Fruit fly (Drosophila melanogaster) whole organism, wandering third instar larva: ENCODE measurements around the gene CG13461.

Source experiments
- Abd-B ChIP-seq: fragments of >200 bp; optimal IDR thresholded peaks from 2 replicates; lab custom pipeline; 2017; ENCODE audit warnings: missing biosample characterization, missing genetic modification characterization
- CG32264 ChIP-seq: fragments of 200-800 bp; sonication (Bioruptor generic); optimal IDR thresholded peaks from 2 replicates; lab custom pipeline; 2016; ENCODE audit warnings: missing biosample characterization, missing genetic modification characterization
- CG9705 ChIP-seq: fragments of 200-800 bp; sonication (Bioruptor generic); optimal IDR thresholded peaks from 2 replicates; lab custom pipeline; 2018; ENCODE audit warnings: missing biosample characterization, mild to moderate bottlenecking, missing genetic modification characterization
- CrebA ChIP-seq: fragments of 200-800 bp; sonication (Bioruptor generic); optimal IDR thresholded peaks from 2 replicates; lab custom pipeline; 2016; ENCODE audit warnings: missing biosample characterization, mild to moderate bottlenecking, missing genetic modification characterization, borderline replicate concordance
- Dfd ChIP-seq: fragments of >200 bp; optimal IDR thresholded peaks from 2 replicates; lab custom pipeline; 2017; ENCODE audit warnings: missing biosample characterization, missing genetic modification characterization
- Dif ChIP-seq: fragments of 200-275, 200-300 bp; sonication (Bioruptor generic); optimal IDR thresholded peaks from 2 replicates; lab custom pipeline; 2018; ENCODE audit warnings: missing biosample characterization, missing genetic modification characterization; ENCODE audit not compliant: partially characterized antibody
- Hr78 ChIP-seq: fragments of >200 bp; optimal IDR thresholded peaks from 2 replicates; lab custom pipeline; 2017; ENCODE audit warnings: missing biosample characterization, missing genetic modification characterization
- Hr83 ChIP-seq: fragments of 200-300 bp; sonication (Bioruptor generic); optimal IDR thresholded peaks from 2 replicates; lab custom pipeline; 2016; ENCODE audit warnings: missing biosample characterization, mild to moderate bottlenecking, missing genetic modification characterization, moderate library complexity; ENCODE audit not compliant: poor library complexity, severe bottlenecking
- N ChIP-seq: fragments of >200 bp; optimal IDR thresholded peaks from 2 replicates; lab custom pipeline; 2018; ENCODE audit warnings: missing biosample characterization, missing external identifiers, missing genetic modification characterization
- Rel ChIP-seq, 2 experiments: fragments of 200-800 bp; sonication (Bioruptor generic) in 1 of 2; optimal IDR thresholded peaks; 2 replicates in 1 of 2; 3 replicates in 1 of 2; lab custom pipeline; 2016 to 2019; ENCODE audit warnings: mild to moderate bottlenecking in 2 of 2, missing biosample characterization in 2 of 2, missing genetic modification characterization in 2 of 2, moderate library complexity in 1 of 2
- Sp1 ChIP-seq: fragments of 200-800 bp; sonication (Bioruptor generic); optimal IDR thresholded peaks from 3 replicates; lab custom pipeline; 2019; ENCODE audit warnings: missing biosample characterization, mild to moderate bottlenecking, missing genetic modification characterization, moderate library complexity
- brk ChIP-seq: fragments of 200-800 bp; sonication (Bioruptor generic); optimal IDR thresholded peaks from 2 replicates; lab custom pipeline; 2016; ENCODE audit warnings: missing biosample characterization, mild to moderate bottlenecking, missing genetic modification characterization
- dl ChIP-seq, 2 experiments: fragments of 175-275, 200-275 bp in 1 of 2; fragments of 200-275 bp in 1 of 2; sonication (Bioruptor generic); optimal IDR thresholded peaks; lab custom pipeline; 2018; ENCODE audit warnings: mild to moderate bottlenecking in 2 of 2, missing biosample characterization in 2 of 2, missing genetic modification characterization in 2 of 2, moderate library complexity in 2 of 2; ENCODE audit not compliant: partially characterized antibody in 2 of 2, insufficient read depth in 1 of 2
- dmrt93B ChIP-seq: fragments of 200-800 bp; sonication (Bioruptor generic); optimal IDR thresholded peaks from 2 replicates; lab custom pipeline; 2018; ENCODE audit warnings: missing biosample characterization, mild to moderate bottlenecking, missing genetic modification characterization
- dsf ChIP-seq: sonication (Bioruptor generic); optimal IDR thresholded peaks from 2 replicates; lab custom pipeline; 2016; ENCODE audit warnings: missing biosample characterization, missing genetic modification characterization, borderline replicate concordance
- ey ChIP-seq: fragments of 200-800 bp; sonication (Bioruptor generic); optimal IDR thresholded peaks from 2 replicates; lab custom pipeline; 2016; ENCODE audit warnings: missing biosample characterization, missing genetic modification characterization
- foxo ChIP-seq, 2 experiments: fragments of 200-800 bp; sonication (Bioruptor generic); optimal IDR thresholded peaks; 2 replicates in 1 of 2; 3 replicates in 1 of 2; lab custom pipeline; 2016 to 2017; ENCODE audit warnings: missing biosample characterization in 2 of 2, missing genetic modification characterization in 2 of 2
- fru ChIP-seq: fragments of 200-800 bp; sonication (Bioruptor generic); optimal IDR thresholded peaks from 3 replicates; lab custom pipeline; 2016; ENCODE audit warnings: missing biosample characterization, mild to moderate bottlenecking, missing genetic modification characterization
- h ChIP-seq: fragments of 200-800 bp; sonication (Bioruptor generic); optimal IDR thresholded peaks from 3 replicates; lab custom pipeline; 2016; ENCODE audit warnings: missing biosample characterization, mild to moderate bottlenecking, missing genetic modification characterization
- pan ChIP-seq: fragments of >200 bp; optimal IDR thresholded peaks from 2 replicates; lab custom pipeline; 2017
- psq ChIP-seq: fragments of 200-800 bp; sonication (Bioruptor generic); optimal IDR thresholded peaks from 3 replicates; lab custom pipeline; 2017; ENCODE audit warnings: missing biosample characterization, mild to moderate bottlenecking, missing genetic modification characterization, moderate library complexity
- rgr ChIP-seq: fragments of 200-800 bp; sonication (Bioruptor generic); optimal IDR thresholded peaks from 3 replicates; lab custom pipeline; 2016; ENCODE audit warnings: missing biosample characterization, mild to moderate bottlenecking, missing genetic modification characterization
- sage ChIP-seq: fragments of 200-800 bp; sonication (Bioruptor generic); optimal IDR thresholded peaks from 2 replicates; lab custom pipeline; 2016; ENCODE audit warnings: missing biosample characterization, mild to moderate bottlenecking, missing genetic modification characterization
- sv ChIP-seq: fragments of 200-800 bp; sonication (Bioruptor generic); optimal IDR thresholded peaks from 3 replicates; lab custom pipeline; 2016; ENCODE audit warnings: missing biosample characterization, missing genetic modification characterization
- tai ChIP-seq: sonication (Bioruptor generic); optimal IDR thresholded peaks from 2 replicates; lab custom pipeline; 2016; ENCODE audit warnings: missing biosample characterization, missing genetic modification characterization
- woc ChIP-seq: sonication (Bioruptor generic); optimal IDR thresholded peaks from 2 replicates; lab custom pipeline; 2016; ENCODE audit warnings: missing biosample characterization, mild to moderate bottlenecking, missing genetic modification characterization

CG13461 gene

DNA sequence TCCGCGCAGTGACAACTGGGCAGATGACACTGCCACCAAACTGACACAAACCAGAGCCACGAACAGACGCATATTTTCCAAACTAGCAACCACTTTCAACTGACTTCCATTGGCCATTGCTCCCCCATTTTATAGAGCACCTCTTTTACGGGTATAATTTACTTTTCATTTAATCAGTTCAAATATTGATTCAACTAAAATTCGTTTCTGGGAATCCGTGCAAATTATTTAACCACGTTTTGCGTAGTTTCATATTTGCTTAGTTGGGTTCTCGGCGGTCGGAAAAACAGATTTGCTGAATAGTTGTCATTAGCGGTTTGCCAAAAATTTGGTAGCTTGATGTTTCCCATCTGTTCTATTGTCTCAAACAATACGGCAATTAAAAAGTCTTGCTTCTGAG is 9.3 kb upstream of the CG13461 start, which contains the start of gene CG13460:
Gene CG13460 (minus strand): TSS at position 101 of the 400 bp plus-strand sequence.
- TF ChIP-seq woc (GFP tag; lab: Kevin White, UChicago), result no peak
- no peak for TF ChIP-seq fru
- no peak for TF ChIP-seq CG9705 (GFP tag; lab: Kevin White, UChicago)
- no peak for TF ChIP-seq h (GFP tag; lab: Kevin White, UChicago)
- no peak for TF ChIP-seq N (GFP tag; lab: Kevin White, UChicago)
- no peak for TF ChIP-seq sv (GFP tag; lab: Kevin White, UChicago)
- TF ChIP-seq dsf (GFP tag; lab: Kevin White, UChicago), result no peak
- TF ChIP-seq rgr (GFP tag; lab: Kevin White, UChicago), result no peak
- no peak for TF ChIP-seq psq
- TF ChIP-seq Hr83 (GFP tag; lab: Kevin White, UChicago), result no peak
- no peak for TF ChIP-seq Hr78 (GFP tag; lab: Kevin White, UChicago)

- TF ChIP-seq dsf (GFP tag; lab: Kevin White, UChicago) (no peak), sv (GFP tag; lab: Kevin White, UChicago) (no peak), CG32264 (GFP tag; lab: Kevin White, UChicago) (no peak), N (GFP tag; lab: Kevin White, UChicago) (no peak), Sp1 (no peak), ey (no peak), CrebA (GFP tag; lab: Kevin White, UChicago) (no peak), brk (no peak)
- TF ChIP-seq, all 38 proteins: peak for 0
Measured at dm6 chr3L:15054477-15054876, 2.2 kb upstream of the CG13461 start, which contains the start of gene EAChm. Gene EAChm (plus strand): TSS chr3L:15054777.

DNA sequence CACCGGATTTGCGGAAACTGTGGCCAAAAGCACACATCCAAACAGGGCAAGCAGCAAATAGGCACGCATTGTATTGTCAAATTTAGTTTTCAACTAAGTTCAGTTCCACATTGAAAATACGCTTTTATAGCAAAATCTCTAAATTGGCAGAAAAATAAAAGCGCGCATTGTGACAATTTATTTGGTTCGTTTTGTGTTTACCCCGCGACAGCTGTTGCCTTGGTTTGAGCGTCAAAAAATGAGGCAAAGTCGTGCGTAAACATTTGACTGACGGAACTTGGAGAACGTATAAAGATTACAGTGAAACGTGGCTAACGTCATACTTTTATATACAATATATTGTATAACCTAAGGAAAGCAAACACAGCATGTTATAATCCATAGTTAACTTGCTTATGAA is 1.7 kb upstream of the CG13461 start, which contains the start of gene CG18649:
Gene CG18649 (minus strand): TSS at position 101 of the 400 bp plus-strand sequence.
- TF ChIP-seq dl (GFP tag; optimal IDR thresholded peaks at IDR 0.05; lab: Kevin White, UChicago; ENCODE audit: insufficient read depth in 1 of 2, partially characterized antibody in 2 of 2) (no peak), N (GFP tag; lab: Kevin White, UChicago) (no peak), tai (GFP tag; lab: Kevin White, UChicago) (no peak), brk (no peak), fru (no peak), h (GFP tag; lab: Kevin White, UChicago) (no peak), Abd-B (GFP tag; lab: Kevin White, UChicago) (no peak), dmrt93B (GFP tag; lab: Kevin White, UChicago) (no peak), Hr83 (GFP tag; lab: Kevin White, UChicago) (no peak), Dif (no peak), sv (GFP tag; lab: Kevin White, UChicago) (no peak), CG9705 (GFP tag; lab: Kevin White, UChicago) (no peak), CrebA (GFP tag; lab: Kevin White, UChicago) (no peak), sage (GFP tag; lab: Kevin White, UChicago) (no peak), Rel (GFP tag; optimal IDR thresholded peaks at IDR 0.05; lab: Kevin White, UChicago) (no peak), Rel (tag; optimal IDR thresholded peaks at IDR 0.05; lab: Kevin White, UChicago) (no peak), pan (lab: Kevin White, UChicago) (no peak)

DNA sequence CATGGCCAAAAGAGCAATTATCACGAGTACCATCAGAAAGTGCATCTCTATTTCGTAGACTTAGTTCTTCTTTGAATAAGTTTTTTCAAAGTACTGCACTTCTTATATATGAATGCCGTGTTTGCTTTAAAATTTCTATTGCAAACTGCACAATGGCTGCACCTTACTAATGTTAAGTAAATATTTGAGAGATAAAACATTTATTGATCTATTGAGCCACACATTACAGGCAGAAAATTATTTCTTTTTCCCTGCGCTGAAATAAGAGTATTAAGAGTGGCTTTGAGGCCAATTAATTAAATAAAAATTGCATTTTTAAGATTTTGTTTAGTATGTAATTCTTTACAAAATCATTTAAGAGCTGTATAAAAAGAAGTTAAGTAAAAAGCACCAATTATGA is 961 bp upstream of the CG13461 start, which contains the start of gene CG43680:
Gene CG43680 (minus strand): TSS at position 101 of the 400 bp plus-strand sequence.
- TF ChIP-seq Dif (no peak), dmrt93B (GFP tag; lab: Kevin White, UChicago) (no peak), pan (lab: Kevin White, UChicago) (no peak), CrebA (GFP tag; lab: Kevin White, UChicago) (no peak), rgr (GFP tag; lab: Kevin White, UChicago) (no peak), N (GFP tag; lab: Kevin White, UChicago) (no peak), foxo (GFP tag; optimal IDR thresholded peaks at IDR 0.05; lab: Kevin White, UChicago) (no peak)

- TF ChIP-seq sage (GFP tag; lab: Kevin White, UChicago) (no peak), h (GFP tag; lab: Kevin White, UChicago) (no peak), brk (no peak), psq (no peak), Dfd (no peak)
- TF ChIP-seq, all 38 proteins: peak for 0
Measured at dm6 chr3L:15051325-15051724, 965 bp downstream of the CG13461 start, which contains the start of gene CG43679. Gene CG43679 (minus strand): TSS chr3L:15051425.

- TF ChIP-seq h (GFP tag; lab: Kevin White, UChicago) (peak; percentile 21), N (GFP tag; lab: Kevin White, UChicago) (no peak)
Measured at dm6 chr3L:15050706-15051105, 1.6 kb downstream of the CG13461 start, which contains the start of gene CG12310. Gene CG12310 (minus strand): TSS chr3L:15050806.
